Fruit fly (Drosophila melanogaster): ENCODE data around the gene PH4alphaSG1.

PH4alphaSG1 gene

DNA sequence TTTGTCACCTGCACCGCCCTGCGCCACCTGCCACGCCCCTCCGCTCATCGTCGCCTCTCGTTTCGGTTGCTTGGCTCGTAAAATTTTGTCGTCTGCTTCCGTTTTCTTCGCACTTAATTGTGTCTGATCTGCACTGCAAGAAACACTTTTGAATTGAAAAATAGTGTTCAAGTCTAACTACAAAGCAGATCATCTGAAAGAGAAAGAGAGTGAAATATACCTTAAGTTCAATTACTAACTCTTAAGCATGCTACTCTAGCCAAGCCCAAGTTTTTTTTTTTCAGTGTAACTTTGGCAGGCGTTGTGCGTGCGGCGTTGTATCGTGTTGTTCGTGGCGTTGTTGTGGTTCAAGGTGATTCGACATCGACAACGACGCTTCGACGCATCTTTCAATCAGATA lies 34.7 kb upstream of the PH4alphaSG1 start (continued):
- TF ChIP-seq Sox102F (GFP tag; optimal IDR thresholded peaks at IDR 0.05) (peak; percentile 33), CG31627 (GFP tag; optimal IDR thresholded peaks at IDR 0.05) (peak; percentile 68), CG7368 (GFP tag; optimal IDR thresholded peaks at IDR 0.05) (peak; percentile 50), fkh (GFP tag; optimal IDR thresholded peaks at IDR 0.05) (peak; percentile 51), CG6808 (GFP tag; optimal IDR thresholded peaks at IDR 0.05) (peak; percentile 33), CG8119 (GFP tag; IDR thresholded peaks at IDR 0.05) (peak; percentile 70), net (GFP tag; optimal IDR thresholded peaks at IDR 0.05) (peak; percentile 66)

dm6 chr3R:30536919-30537318 lies 31.5 kb upstream of the PH4alphaSG1 start:
- TF ChIP-seq CG31627 (GFP tag; optimal IDR thresholded peaks at IDR 0.05), result no peak
- no peak for TF ChIP-seq CG4318 (GFP tag; optimal IDR thresholded peaks at IDR 0.05)
- TF ChIP-seq topi (GFP tag; optimal IDR thresholded peaks at IDR 0.05), result no peak
- TF ChIP-seq Hr39 (GFP tag; optimal IDR thresholded peaks at IDR 0.05), result no peak
- TF ChIP-seq fkh (GFP tag; optimal IDR thresholded peaks at IDR 0.05), result peak; percentile 73

DNA sequence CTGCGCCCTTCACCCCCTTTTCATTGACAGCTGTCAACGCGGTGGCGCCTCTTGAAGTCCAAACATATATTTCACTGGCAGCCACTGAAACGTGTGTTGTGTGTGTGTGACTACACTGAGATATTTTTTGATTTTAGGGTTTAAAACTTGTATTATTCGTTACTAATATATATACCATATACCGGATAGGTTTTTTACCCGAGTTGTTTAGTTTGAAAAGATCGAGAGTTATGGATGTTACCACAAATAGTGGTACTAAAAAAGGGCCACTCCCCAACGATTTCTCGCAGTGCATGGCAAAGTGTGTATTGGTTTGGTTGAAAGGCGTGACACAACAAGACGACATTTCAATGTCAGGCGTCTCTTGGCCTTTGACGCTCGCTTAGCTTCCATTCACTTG lies 31.0 kb upstream of the PH4alphaSG1 start:
- TF ChIP-seq CG31627 (GFP tag; optimal IDR thresholded peaks at IDR 0.05), result no peak
- TF ChIP-seq Eip78C (GFP tag), result no peak
- no peak for TF ChIP-seq CG8319 (GFP tag; optimal IDR thresholded peaks at IDR 0.05)
- TF ChIP-seq CG10669 (GFP tag; optimal IDR thresholded peaks at IDR 0.05), result no peak
- no peak for TF ChIP-seq CG4318 (GFP tag; optimal IDR thresholded peaks at IDR 0.05)
- no peak for TF ChIP-seq Ets96B (tag; optimal IDR thresholded peaks at IDR 0.05)
- no peak for TF ChIP-seq Blimp-1 (GFP tag; optimal IDR thresholded peaks at IDR 0.05)

- TF ChIP-seq eg (GFP tag; IDR thresholded peaks at IDR 0.05) (peak; percentile 67; the same call in 2 of the 3 replicates), CG15336 (GFP tag; IDR thresholded peaks at IDR 0.05) (0 out of 2 replicates have a peak, but pooled peaks have one; percentile 17), CG6276 (GFP tag; optimal IDR thresholded peaks at IDR 0.05) (peak; percentile 42), Smox (GFP tag; optimal IDR thresholded peaks at IDR 0.05) (no peak), Gug (GFP tag; IDR thresholded peaks at IDR 0.05) (no peak), CG6163 (GFP tag; IDR thresholded peaks at IDR 0.05) (peak; percentile 25; the same call in 1 of the 3 replicates), CG10669 (GFP tag; optimal IDR thresholded peaks at IDR 0.05) (no peak), CG16779 (tag; optimal IDR thresholded peaks at IDR 0.05) (no peak)
Observed at dm6 chr3R:30534444-30534843, 29.0 kb upstream of the PH4alphaSG1 start.

- TF ChIP-seq Eip93F (GFP tag; optimal IDR thresholded peaks at IDR 0.05) (no peak), topi (GFP tag; optimal IDR thresholded peaks at IDR 0.05) (peak; percentile 39), lz (GFP tag; optimal IDR thresholded peaks at IDR 0.05) (peak; percentile 42), CG1621 (tag; optimal IDR thresholded peaks at IDR 0.05) (peak; percentile 75), Lpt (GFP tag; optimal IDR thresholded peaks at IDR 0.05) (peak; percentile 29), ss (GFP tag; optimal IDR thresholded peaks at IDR 0.05) (no peak), CG7368 (GFP tag; optimal IDR thresholded peaks at IDR 0.05) (peak; percentile 19), vri (GFP tag; optimal IDR thresholded peaks at IDR 0.05) (no peak), CG8319 (GFP tag; optimal IDR thresholded peaks at IDR 0.05) (no peak), dac (GFP tag; optimal IDR thresholded peaks at IDR 0.05) (peak; percentile 45), CG3032 (tag; optimal IDR thresholded peaks at IDR 0.05) (peak; percentile 13), salr (GFP tag; optimal IDR thresholded peaks at IDR 0.05) (peak in 1 of 2 experiments; percentile 34), CG11294 (GFP tag; IDR thresholded peaks at IDR 0.05) (no peak), CG8632 (GFP tag; optimal IDR thresholded peaks at IDR 0.05) (no peak), acj6 (GFP tag; optimal IDR thresholded peaks at IDR 0.05) (peak; percentile 43), Met (GFP tag; optimal IDR thresholded peaks at IDR 0.05) (peak; percentile 17), fkh (GFP tag; optimal IDR thresholded peaks at IDR 0.05) (peak; percentile 19), Hr4 (GFP tag; optimal IDR thresholded peaks at IDR 0.05) (peak; percentile 76), CG11762 (GFP tag; optimal IDR thresholded peaks at IDR 0.05; ENCODE audit: insufficient read depth) (peak; percentile 19), CG6792 (GFP tag; optimal IDR thresholded peaks at IDR 0.05) (peak; percentile 31), CG34406 (GFP tag; optimal IDR thresholded peaks at IDR 0.05) (peak; percentile 3), CG11902 (GFP tag; optimal IDR thresholded peaks at IDR 0.05) (no peak), CG6854 (GFP tag; optimal IDR thresholded peaks at IDR 0.05) (peak; percentile 19), Hr38 (GFP tag; optimal IDR thresholded peaks at IDR 0.05) (no peak), dsx (GFP tag; optimal IDR thresholded peaks at IDR 0.05; ENCODE audit: poor library complexity, severe bottlenecking) (no peak), CG4318 (GFP tag; optimal IDR thresholded peaks at IDR 0.05) (peak; percentile 17)
Observed at dm6 chr3R:30531989-30532653, 26.7 kb upstream of the PH4alphaSG1 start, which contains the start of gene tmod. Gene tmod, plus strand, starts transcription at chr3R:30532607.
